Fruit fly (Drosophila melanogaster) whole organism, prepupa: ENCODE measurements around the gene CG15387.

Experiments
- Blimp-1 ChIP-seq: fragments of 200-800 bp; sonication (Bioruptor generic); optimal IDR thresholded peaks from 3 replicates; lab custom pipeline; 2017; ENCODE audit warnings: missing biosample characterization, missing genetic modification characterization, mild to moderate bottlenecking, moderate library complexity, missing genetic modification reagents
- CG10631 ChIP-seq: fragments of 200-800 bp; sonication (Bioruptor generic); optimal IDR thresholded peaks from 2 replicates; lab custom pipeline; 2016; ENCODE audit warnings: missing biosample characterization, missing genetic modification characterization
- CG10669 ChIP-seq: fragments of 200-800 bp; sonication (Bioruptor generic); optimal IDR thresholded peaks from 3 replicates; lab custom pipeline; 2018; ENCODE audit warnings: missing biosample characterization, mild to moderate bottlenecking, missing genetic modification characterization, moderate library complexity
- CG6854 ChIP-seq: fragments of 200-800 bp; sonication (Bioruptor generic); optimal IDR thresholded peaks from 2 replicates; lab custom pipeline; 2017; ENCODE audit warnings: missing biosample characterization, mild to moderate bottlenecking, missing genetic modification characterization
- Eip78C ChIP-seq: fragments of 200-800 bp; sonication (Bioruptor generic); peaks from one replicate; lab custom pipeline; 2016; ENCODE audit warnings: missing biosample characterization, missing genetic modification characterization
- Met ChIP-seq: fragments of 200-800 bp; sonication (Bioruptor generic); optimal IDR thresholded peaks from 3 replicates; lab custom pipeline; 2016; ENCODE audit warnings: missing biosample characterization, missing genetic modification characterization
- lz ChIP-seq: fragments of 200-800 bp; sonication (Bioruptor generic); optimal IDR thresholded peaks from 3 replicates; lab custom pipeline; 2016; ENCODE audit warnings: missing biosample characterization, missing genetic modification characterization

- no peak for TF ChIP-seq CG10631 (GFP tag; lab: Kevin White, UChicago)
- TF ChIP-seq CG6854, result peak; percentile 77
- peak; percentile 30 for TF ChIP-seq Blimp-1
- no peak for TF ChIP-seq Eip78C
- peak; percentile 2 for TF ChIP-seq CG10669 (GFP tag; lab: Kevin White, UChicago)
- TF ChIP-seq Met, result peak; percentile 61
- TF ChIP-seq lz (GFP tag; lab: Kevin White, UChicago), result peak; percentile 31
Observed at dm6 chr2L:2193357-2193780, 32.7 kb downstream of the CG15387 start.
